Worm (Caenorhabditis elegans): ENCODE results near the gene Y47D3A.21.

ce11 chrIII:11248897-11249296 lies 29.8 kb downstream of the Y47D3A.21 start:
- TF ChIP-seq unc-39 (tag; optimal IDR thresholded peaks at IDR 0.05) (no peak), nhr-237 (tag; optimal IDR thresholded peaks at IDR 0.05) (no peak), nhr-21 (tag; optimal IDR thresholded peaks at IDR 0.05) (no peak)

Data from whole organism, L2 larva.